Worm (Caenorhabditis elegans) whole organism, L2 larva: ENCODE measurements around the gene C48B4.13.

Experiments used
- C34F6.9 ChIP-seq: fragments of 150-350 bp; optimal IDR thresholded peaks from 2 replicates; lab custom pipeline; 2014; ENCODE audit warnings: missing biosample characterization, missing genetic modification characterization
- R02D3.7 ChIP-seq: fragments of 150-350 bp; optimal IDR thresholded peaks from 2 replicates; lab custom pipeline; 2014; ENCODE audit warnings: missing biosample characterization, missing genetic modification characterization
- ZK546.5 ChIP-seq: sonication (generic microtip); optimal IDR thresholded peaks from 2 replicates; lab custom pipeline; 2017; ENCODE audit warnings: missing biosample characterization, missing genetic modification characterization
- alr-1 ChIP-seq: fragments of 150-350 bp; optimal IDR thresholded peaks from 2 replicates; lab custom pipeline; 2014; ENCODE audit warnings: missing biosample characterization, missing genetic modification characterization
- aly-2 ChIP-seq: fragments of 150-350 bp; optimal IDR thresholded peaks from 2 replicates; lab custom pipeline; 2014; ENCODE audit warnings: missing biosample characterization, missing genetic modification characterization
- ama-1 ChIP-seq: fragments of 150-350 bp; optimal IDR thresholded peaks from 2 replicates; lab custom pipeline; 2018; ENCODE audit warnings: inconsistent platforms
- blmp-1 ChIP-seq: sonication (generic microtip); optimal IDR thresholded peaks from 2 replicates; lab custom pipeline; 2017; ENCODE audit warnings: missing genetic modification characterization, mild to moderate bottlenecking, missing compliant biosample characterization, antibody characterized with exemption, moderate library complexity; ENCODE audit not compliant: insufficient read depth
- ceh-16 ChIP-seq: fragments of 150-350 bp; optimal IDR thresholded peaks from 2 replicates; lab custom pipeline; 2014; ENCODE audit warnings: missing biosample characterization, missing genetic modification characterization
- crh-2 ChIP-seq: sonication (generic microtip); optimal IDR thresholded peaks from 2 replicates; lab custom pipeline; 2017; ENCODE audit warnings: missing biosample characterization, missing genetic modification characterization
- dmd-4 ChIP-seq: sonication (generic microtip); optimal IDR thresholded peaks from 2 replicates; lab custom pipeline; 2017; ENCODE audit warnings: missing biosample characterization, missing genetic modification characterization
- elt-1 ChIP-seq: fragments of 150-350 bp; optimal IDR thresholded peaks from 2 replicates; lab custom pipeline; 2014; ENCODE audit warnings: missing biosample characterization, missing genetic modification characterization
- elt-3 ChIP-seq: sonication (generic microtip); optimal IDR thresholded peaks from 2 replicates; lab custom pipeline; 2017; ENCODE audit warnings: missing biosample characterization, missing genetic modification characterization
- lin-13 ChIP-seq: fragments of 150-350 bp; optimal IDR thresholded peaks from 2 replicates; lab custom pipeline; 2014; ENCODE audit warnings: missing biosample characterization, missing genetic modification reagents, missing genetic modification characterization
- lin-39 ChIP-seq: fragments of 150-350 bp; optimal IDR thresholded peaks from 2 replicates; lab custom pipeline; 2014; ENCODE audit warnings: missing biosample characterization, missing genetic modification reagents, missing genetic modification characterization
- lsy-2 ChIP-seq, 2 experiments: fragments of 150-350 bp in 1 of 2; sonication (generic microtip) in 1 of 2; optimal IDR thresholded peaks; 2 replicates each; lab custom pipeline; 2014 to 2017; ENCODE audit warnings: missing biosample characterization in 2 of 2, missing genetic modification characterization in 2 of 2
- mab-5 ChIP-seq: fragments of 150-350 bp; optimal IDR thresholded peaks from 2 replicates; lab custom pipeline; 2014; ENCODE audit warnings: missing biosample characterization, missing genetic modification characterization
- mdl-1 ChIP-seq, 2 experiments: fragments of 150-350 bp in 1 of 2; sonication (generic microtip) in 1 of 2; optimal IDR thresholded peaks; 2 replicates each; lab custom pipeline; 2017; ENCODE audit warnings: missing biosample characterization in 2 of 2, missing genetic modification characterization in 2 of 2
- nhr-10 ChIP-seq: sonication (generic microtip); optimal IDR thresholded peaks from 2 replicates; lab custom pipeline; 2017; ENCODE audit warnings: missing biosample characterization, missing genetic modification characterization
- nhr-12 ChIP-seq: fragments of 150-350 bp; optimal IDR thresholded peaks from 2 replicates; lab custom pipeline; 2014; ENCODE audit warnings: missing biosample characterization, missing genetic modification characterization
- nhr-129 ChIP-seq: fragments of 150-350 bp; optimal IDR thresholded peaks from 2 replicates; lab custom pipeline; 2014; ENCODE audit warnings: missing biosample characterization, missing genetic modification characterization
- nhr-21 ChIP-seq: fragments of 150-350 bp; optimal IDR thresholded peaks from 2 replicates; lab custom pipeline; 2014; ENCODE audit warnings: missing biosample characterization, missing genetic modification characterization
- nhr-23 ChIP-seq: fragments of 150-350 bp; optimal IDR thresholded peaks from 2 replicates; lab custom pipeline; 2014; ENCODE audit warnings: missing biosample characterization, missing genetic modification reagents, missing genetic modification characterization
- nhr-25 ChIP-seq: fragments of 150-350 bp; sonication (generic microtip); optimal IDR thresholded peaks from 3 replicates; lab custom pipeline; 2014; ENCODE audit warnings: missing biosample characterization, missing genetic modification characterization
- peb-1 ChIP-seq: fragments of 150-350 bp; optimal IDR thresholded peaks from 2 replicates; lab custom pipeline; 2014; ENCODE audit warnings: missing biosample characterization, missing genetic modification characterization
- skn-1 ChIP-seq: sonication (generic microtip); optimal IDR thresholded peaks from 2 replicates; lab custom pipeline; 2017; ENCODE audit warnings: missing biosample characterization, missing genetic modification characterization
- sma-3 ChIP-seq: sonication (generic microtip); optimal IDR thresholded peaks from 2 replicates; lab custom pipeline; 2016; ENCODE audit warnings: missing genetic modification reagents, missing genetic modification characterization, missing compliant biosample characterization
- snpc-4 ChIP-seq: fragments of 150-350 bp; optimal IDR thresholded peaks from 2 replicates; lab custom pipeline; 2014; ENCODE audit warnings: missing biosample characterization, missing genetic modification characterization
- unc-39 ChIP-seq: fragments of 150-350 bp; optimal IDR thresholded peaks from 2 replicates; lab custom pipeline; 2014; ENCODE audit warnings: missing biosample characterization, missing genetic modification characterization
- unc-55 ChIP-seq: fragments of 150-350 bp; sonication (generic microtip); optimal IDR thresholded peaks from 3 replicates; lab custom pipeline; 2014; ENCODE audit warnings: missing biosample characterization, missing genetic modification reagents, missing genetic modification characterization
- unc-62 ChIP-seq: fragments of 150-350 bp; optimal IDR thresholded peaks from 2 replicates; lab custom pipeline; 2014; ENCODE audit warnings: missing biosample characterization, missing genetic modification reagents, missing genetic modification characterization
- zag-1 ChIP-seq: fragments of 150-350 bp; optimal IDR thresholded peaks from 2 replicates; lab custom pipeline; 2014; ENCODE audit warnings: missing biosample characterization, missing genetic modification characterization
- ztf-1 ChIP-seq: fragments of 200-800 bp; sonication (Bioruptor generic); conservative IDR thresholded peaks from 2 replicates; pipeline ENCODE4 v1.3.6; 2022; ENCODE audit warnings: missing genetic modification characterization, missing compliant biosample characterization
- ztf-11 ChIP-seq: sonication (generic microtip); optimal IDR thresholded peaks from 2 replicates; lab custom pipeline; 2017; ENCODE audit warnings: missing biosample characterization, missing genetic modification characterization
- ztf-4 ChIP-seq: fragments of 150-350 bp; optimal IDR thresholded peaks from 2 replicates; lab custom pipeline; 2014; ENCODE audit warnings: missing biosample characterization, missing genetic modification characterization

C48B4.13 gene

DNA sequence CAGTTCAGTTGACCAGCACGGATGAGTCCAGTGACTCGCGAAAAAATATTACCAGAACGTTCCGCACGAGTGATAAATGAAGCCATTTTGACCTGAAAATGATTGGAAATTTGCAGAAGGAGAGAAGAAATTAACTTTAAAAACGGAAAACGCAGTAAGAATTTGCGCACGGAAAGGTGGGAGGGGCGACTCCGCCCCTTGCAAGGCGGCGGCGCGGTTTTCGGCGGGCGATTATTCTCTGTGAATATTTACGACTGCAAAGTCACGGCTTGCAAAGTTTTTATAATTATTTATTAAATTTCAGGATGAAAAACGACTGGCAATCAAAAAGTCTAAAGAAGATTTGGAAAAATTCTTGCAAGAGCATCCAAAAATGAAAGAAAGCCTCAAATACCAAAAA, 45.0 kb upstream of the C48B4.13 start, which contains the start of gene mrps-23:
Gene mrps-23 (minus strand): TSS at position 92 of the 400 bp plus-strand sequence.
- TF ChIP-seq nhr-12 (tag; lab: Kevin White, UChicago) (no peak), mdl-1 (tag; optimal IDR thresholded peaks at IDR 0.05; lab: Kevin White, UChicago) (no peak), C34F6.9 (tag; lab: Kevin White, UChicago) (no peak), ztf-4 (tag; lab: Kevin White, UChicago) (no peak), ceh-16 (tag; lab: Kevin White, UChicago) (no peak), elt-3 (tag; lab: Kevin White, UChicago) (no peak), lsy-2 (tag; optimal IDR thresholded peaks at IDR 0.05; lab: Kevin White, UChicago) (peak in 1 of 2 experiments; percentile 31), alr-1 (tag; lab: Kevin White, UChicago) (no peak), nhr-10 (tag; lab: Kevin White, UChicago) (no peak), nhr-25 (peak; percentile 14), unc-55 (GFP tag; lab: Kevin White, UChicago) (peak; percentile 24), nhr-23 (tag; lab: Kevin White, UChicago) (no peak)

DNA sequence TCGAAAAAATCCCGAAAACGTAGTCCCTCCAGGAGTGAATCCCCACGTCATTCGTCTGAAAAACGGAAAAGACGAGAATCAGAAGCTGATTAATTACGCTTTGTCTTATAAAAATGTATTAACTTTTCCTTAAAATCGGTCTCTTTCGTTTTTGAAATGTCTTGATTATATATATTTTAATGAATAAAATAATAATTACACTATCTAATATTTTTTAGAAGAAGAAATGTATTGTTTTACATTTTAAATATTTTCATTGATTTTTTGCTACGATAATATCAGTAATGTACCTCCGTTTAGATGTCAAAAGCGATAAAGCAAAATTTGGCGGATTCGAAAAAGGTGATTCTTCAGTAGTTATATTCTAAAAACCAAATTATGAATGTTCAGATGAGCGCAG, 43.3 kb upstream of the C48B4.13 start, which contains the start of gene trpp-3:
Gene trpp-3 (plus strand): TSS at position 301 of the 400 bp plus-strand sequence.
- TF ChIP-seq skn-1 (tag; lab: Kevin White, UChicago), result no peak
- TF ChIP-seq ZK546.5 (tag; lab: Kevin White, UChicago), result no peak
- no peak for TF ChIP-seq ztf-11 (tag; lab: Kevin White, UChicago)

DNA sequence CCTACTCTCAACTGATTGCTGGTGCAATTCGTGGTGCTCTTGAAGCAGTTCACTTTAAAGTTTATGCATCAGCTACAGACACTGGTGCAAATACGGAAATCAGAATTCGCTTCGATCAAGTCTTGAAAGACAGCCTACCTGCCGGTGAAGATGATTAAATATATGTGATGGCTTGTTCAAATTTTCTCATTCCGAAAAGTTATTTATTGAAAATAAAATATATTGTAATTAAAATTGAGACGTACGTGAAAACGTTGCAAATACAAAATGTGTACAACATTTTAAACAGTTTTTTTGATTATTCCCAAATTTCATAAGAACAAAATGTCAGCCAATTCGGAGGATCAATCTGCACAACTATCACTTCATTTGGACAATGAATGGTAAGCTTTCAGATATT, 41.7 kb upstream of the C48B4.13 start, which contains the start of gene ZK1098.6:
Gene ZK1098.6 (plus strand): TSS at position 301 of the 400 bp plus-strand sequence.
- TF ChIP-seq elt-3 (tag; lab: Kevin White, UChicago) (no peak), nhr-23 (tag; lab: Kevin White, UChicago) (no peak), nhr-12 (tag; lab: Kevin White, UChicago) (no peak), unc-39 (tag; lab: Kevin White, UChicago) (no peak), lin-39 (tag; lab: Kevin White, UChicago) (no peak), peb-1 (tag; lab: Kevin White, UChicago) (no peak), ztf-4 (tag; lab: Kevin White, UChicago) (no peak), nhr-10 (tag; lab: Kevin White, UChicago) (no peak), mdl-1 (tag; optimal IDR thresholded peaks at IDR 0.05; lab: Kevin White, UChicago) (no peak), ama-1 (lab: Kevin White, UChicago) (no peak), ceh-16 (tag; lab: Kevin White, UChicago) (no peak)
- TF ChIP-seq, all 48 proteins: peak for 0

DNA sequence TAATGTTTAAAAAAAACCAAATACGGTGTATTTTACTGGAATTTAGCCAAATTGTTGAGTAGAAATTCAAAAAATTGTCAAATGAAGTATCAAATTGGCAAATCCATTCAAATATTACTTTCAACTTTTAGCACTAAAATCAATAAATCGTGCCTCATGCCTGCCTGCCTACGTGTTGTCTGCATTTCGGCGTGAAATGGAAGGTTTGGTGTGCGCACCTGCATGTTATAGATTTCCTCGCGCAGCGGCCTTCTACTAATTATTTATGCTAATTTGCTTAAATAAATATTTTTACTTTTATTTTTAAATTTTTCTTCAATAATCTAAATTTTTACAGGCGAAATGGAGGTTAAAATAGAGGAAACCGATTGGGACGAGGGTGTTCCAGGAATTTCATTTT, 39.7 kb upstream of the C48B4.13 start, which contains the start of gene ZK1098.2:
Gene ZK1098.2 (plus strand): TSS at position 336 of the 400 bp plus-strand sequence.
- TF ChIP-seq nhr-23 (tag; lab: Kevin White, UChicago), result no peak
- no peak for TF ChIP-seq elt-1 (tag; lab: Kevin White, UChicago)
- peak; percentile 31 for TF ChIP-seq unc-55 (GFP tag; lab: Kevin White, UChicago)
- no peak for TF ChIP-seq sma-3 (GFP tag; lab: Kevin White, UChicago)
- TF ChIP-seq lin-39 (tag; lab: Kevin White, UChicago), result no peak
- no peak for TF ChIP-seq ztf-11 (tag; lab: Kevin White, UChicago)
- no peak for TF ChIP-seq peb-1 (tag; lab: Kevin White, UChicago)
- TF ChIP-seq crh-2 (tag; lab: Kevin White, UChicago), result peak; percentile 60
- no peak for TF ChIP-seq mab-5
- no peak for TF ChIP-seq ztf-1
- peak; percentile 48 for TF ChIP-seq C34F6.9 (tag; lab: Kevin White, UChicago)
- TF ChIP-seq lsy-2 (tag; optimal IDR thresholded peaks at IDR 0.05; lab: Kevin White, UChicago), result peak in 1 of 2 experiments; percentile 56

DNA sequence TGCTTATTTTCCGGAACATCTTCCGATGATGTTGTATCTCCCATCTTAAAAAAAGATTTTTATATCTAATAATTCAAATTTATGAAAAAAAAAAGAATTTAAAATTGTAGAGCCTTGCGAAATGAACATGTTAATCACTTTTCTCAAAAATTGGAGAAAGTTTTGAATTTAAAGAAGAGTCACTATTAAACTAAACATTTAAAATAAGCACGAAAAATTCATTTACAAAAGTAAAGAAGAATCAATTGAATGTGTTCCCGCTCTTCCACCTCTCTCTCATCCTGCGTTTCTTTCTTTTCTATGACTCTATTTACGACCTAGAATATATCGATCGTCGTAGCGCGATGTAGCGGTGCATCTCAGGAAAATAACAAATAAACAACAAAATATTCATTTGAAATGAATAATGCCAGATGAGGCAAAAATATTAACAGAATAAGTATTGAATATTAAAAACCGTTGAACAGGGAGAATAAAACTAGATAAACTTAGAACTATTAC, 29.8 kb upstream of the C48B4.13 start, which contains the start of gene ZK1098.3:
Gene ZK1098.3 (minus strand): TSS at position 51 of the 501 bp plus-strand sequence.
- TF ChIP-seq snpc-4 (tag; lab: Kevin White, UChicago) (no peak), peb-1 (tag; lab: Kevin White, UChicago) (no peak), unc-62 (GFP tag; lab: Kevin White, UChicago) (no peak), zag-1 (tag; lab: Kevin White, UChicago) (no peak), sma-3 (GFP tag; lab: Kevin White, UChicago) (no peak), mab-5 (no peak), nhr-12 (tag; lab: Kevin White, UChicago) (no peak), C34F6.9 (tag; lab: Kevin White, UChicago) (peak; percentile 65), elt-1 (tag; lab: Kevin White, UChicago) (no peak), blmp-1 (no peak), aly-2 (tag; lab: Kevin White, UChicago) (no peak), unc-55 (GFP tag; lab: Kevin White, UChicago) (peak; percentile 51), ztf-1 (no peak), R02D3.7 (no peak), ama-1 (lab: Kevin White, UChicago) (no peak), lsy-2 (tag; optimal IDR thresholded peaks at IDR 0.05; lab: Kevin White, UChicago) (peak in 1 of 2 experiments; percentile 60), nhr-129 (tag; lab: Kevin White, UChicago) (no peak), nhr-10 (tag; lab: Kevin White, UChicago) (no peak), nhr-21 (tag; lab: Kevin White, UChicago) (no peak), lin-13 (GFP tag; lab: Kevin White, UChicago) (peak; percentile 16), dmd-4 (tag; lab: Kevin White, UChicago) (no peak)
